Worm (Caenorhabditis elegans): ENCODE data around the gene kup-1.

Gene kup-1

DNA sequence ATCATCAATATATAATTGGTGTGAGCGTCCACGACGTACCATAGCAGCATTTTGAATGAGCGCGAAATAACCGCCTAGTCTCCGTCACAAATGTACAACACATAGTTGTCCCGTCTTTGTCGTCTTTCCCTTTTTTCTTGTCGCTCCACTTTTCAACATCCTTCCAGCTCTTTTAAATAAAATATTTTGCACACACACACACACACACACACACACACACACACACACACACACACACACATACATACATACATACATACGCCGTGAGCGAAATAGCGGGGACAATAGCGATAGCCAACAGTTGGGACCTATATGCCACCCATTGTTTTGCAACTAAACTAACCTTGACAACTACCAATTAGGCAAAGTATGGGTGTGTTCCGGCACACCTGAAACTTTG, 2.4 kb downstream of the kup-1 start:
- TF ChIP-seq Y95B8A.8 (GFP tag; IDR thresholded peaks at IDR 0.05) = no peak
- TF ChIP-seq lin-35 (GFP tag; optimal IDR thresholded peaks at IDR 0.05) = no peak
- no peak for TF ChIP-seq aptf-3 (GFP tag; IDR thresholded peaks at IDR 0.05)
- no peak for TF ChIP-seq tbp1 (GFP tag; optimal IDR thresholded peaks at IDR 0.05)
- no peak for TF ChIP-seq Y53G8AR.9 (GFP tag; conservative IDR thresholded peaks at IDR 0.05)
- no peak for TF ChIP-seq mel-28 (tag; optimal IDR thresholded peaks at IDR 0.05; ENCODE audit: borderline replicate concordance)
- no peak for TF ChIP-seq repo-1 (tag; optimal IDR thresholded peaks at IDR 0.05)
- TF ChIP-seq sdz-38 (tag; optimal IDR thresholded peaks at IDR 0.05) = no peak
- TF ChIP-seq ztf-25 (GFP tag; IDR thresholded peaks at IDR 0.05) = no peak
- TF ChIP-seq ceh-58 (GFP tag; IDR thresholded peaks at IDR 0.05) = no peak
- no peak for TF ChIP-seq tlf-1 (GFP tag; optimal IDR thresholded peaks at IDR 0.05)
- TF ChIP-seq Y53F4B.3 (GFP tag; IDR thresholded peaks at IDR 0.05) = no peak
- TF ChIP-seq aptf-2 (GFP tag; conservative IDR thresholded peaks at IDR 0.05) = no peak
- TF ChIP-seq Y67H2A.10 (GFP tag; conservative IDR thresholded peaks at IDR 0.05) = no peak
- TF ChIP-seq bed-2 (GFP tag; IDR thresholded peaks at IDR 0.05) = no peak

DNA sequence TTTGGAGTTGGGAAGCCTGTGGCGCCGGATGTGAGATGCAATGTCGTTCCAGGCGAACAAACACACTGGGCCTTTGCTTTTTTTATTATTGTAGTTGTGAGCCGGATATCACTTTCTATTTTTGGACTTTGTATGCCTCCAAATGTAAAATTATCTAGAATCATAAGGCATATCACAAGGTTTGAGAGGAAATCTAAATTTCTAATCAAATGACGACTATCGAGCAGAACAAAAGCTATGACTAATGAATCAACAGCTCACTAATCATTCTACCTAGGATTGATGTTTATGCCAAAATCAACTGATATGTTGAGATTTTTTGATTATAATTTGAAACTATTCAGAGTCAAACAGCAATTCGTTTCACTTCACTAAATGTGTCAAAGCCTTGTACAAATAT, 2.8 kb downstream of the kup-1 start:
- TF ChIP-seq nhr-120 (GFP tag; IDR thresholded peaks at IDR 0.05) (no peak), F55B11.4 (tag; optimal IDR thresholded peaks at IDR 0.05; ENCODE audit: borderline replicate concordance, insufficient read depth) (no peak), F10E7.11 (tag; optimal IDR thresholded peaks at IDR 0.05) (no peak), snpc-3.4 (tag; optimal IDR thresholded peaks at IDR 0.05) (no peak), sptf-2 (GFP tag; optimal IDR thresholded peaks at IDR 0.05) (no peak), xnd-1 (tag; optimal IDR thresholded peaks at IDR 0.05) (no peak), cebp-2 (GFP tag; IDR thresholded peaks at IDR 0.05) (no peak), B0336.3 (GFP tag; IDR thresholded peaks at IDR 0.05) (no peak), let-607 (tag; optimal IDR thresholded peaks at IDR 0.05) (no peak), nhr-90 (tag; optimal IDR thresholded peaks at IDR 0.05) (no peak), ztf-3 (GFP tag; optimal IDR thresholded peaks at IDR 0.05) (no peak), madf-3 (GFP tag; IDR thresholded peaks at IDR 0.05) (no peak), nhr-179 (tag; optimal IDR thresholded peaks at IDR 0.05) (no peak), attf-6 (GFP tag; IDR thresholded peaks at IDR 0.05) (no peak), ceh-91 (GFP tag; IDR thresholded peaks at IDR 0.05) (no peak), lin-54 (GFP tag; optimal IDR thresholded peaks at IDR 0.05) (no peak), lag-1 (GFP tag; IDR thresholded peaks at IDR 0.05) (no peak), dox-1 (GFP tag; IDR thresholded peaks at IDR 0.05) (no peak)

DNA sequence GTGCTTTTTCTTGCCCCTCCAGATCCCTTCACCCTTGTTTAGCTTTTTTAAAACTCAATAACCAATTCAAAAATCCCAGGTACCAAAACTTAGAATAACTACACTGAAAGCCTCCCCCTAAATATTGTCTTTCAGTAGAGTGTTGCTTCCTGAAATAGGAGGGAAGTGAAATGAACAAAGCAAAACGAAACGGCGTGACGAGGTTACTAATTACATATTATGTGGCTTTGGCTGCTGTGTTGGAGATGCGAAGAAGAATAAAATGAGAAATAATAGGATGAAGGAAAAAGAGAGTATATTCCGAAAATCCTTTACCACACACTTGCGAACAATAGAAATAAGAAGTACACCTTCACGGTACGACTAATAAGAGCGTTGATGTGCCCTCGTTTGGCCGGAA, 4.5 kb downstream of the kup-1 start:
- TF ChIP-seq Y79H2A.3 (GFP tag; conservative IDR thresholded peaks at IDR 0.05) (no peak), fkh-3 (tag; optimal IDR thresholded peaks at IDR 0.05) (no peak), madf-3 (GFP tag; IDR thresholded peaks at IDR 0.05) (peak; percentile 44; the same call in 1 of the 2 replicates)

DNA sequence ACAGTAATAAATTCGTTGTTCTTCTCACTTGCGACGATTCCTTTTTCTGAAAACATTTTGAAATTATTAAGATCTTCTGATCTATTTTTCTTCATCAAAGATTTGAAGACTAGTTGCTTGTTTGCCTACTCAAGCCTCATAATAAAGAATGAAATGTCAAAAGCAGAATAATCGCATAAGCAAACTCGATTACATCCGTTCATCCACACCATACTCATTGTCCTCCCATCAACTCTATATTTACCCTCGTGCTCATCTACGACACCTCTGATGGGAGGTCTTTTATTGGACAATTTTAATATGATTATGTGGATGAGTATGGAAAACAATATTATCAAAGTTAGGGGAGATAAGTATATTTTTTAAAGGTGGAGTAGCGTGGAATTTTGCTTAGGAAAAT, 6.8 kb downstream of the kup-1 start:
- no peak for TF ChIP-seq madf-3 (GFP tag; IDR thresholded peaks at IDR 0.05)
- no peak for TF ChIP-seq nhr-27 (tag; optimal IDR thresholded peaks at IDR 0.05)
- no peak for TF ChIP-seq sea-2 (GFP tag; IDR thresholded peaks at IDR 0.05)
- TF ChIP-seq T26A5.8 (tag; optimal IDR thresholded peaks at IDR 0.05) = no peak
- no peak for TF ChIP-seq snpc-1.3 (tag; optimal IDR thresholded peaks at IDR 0.05; ENCODE audit: insufficient read depth)
- TF ChIP-seq him-1 (tag; optimal IDR thresholded peaks at IDR 0.05) = no peak
- no peak for TF ChIP-seq cebp-1 (GFP tag; IDR thresholded peaks at IDR 0.05)
- TF ChIP-seq cebp-1 (tag; optimal IDR thresholded peaks at IDR 0.05) = no peak
- no peak for TF ChIP-seq ekl-4 (GFP tag; IDR thresholded peaks at IDR 0.05)
- no peak for TF ChIP-seq fkh-3 (tag; optimal IDR thresholded peaks at IDR 0.05)
- no peak for TF ChIP-seq nfya-2 (GFP tag; IDR thresholded peaks at IDR 0.05)
- TF ChIP-seq mxl-1 (tag; optimal IDR thresholded peaks at IDR 0.05) = no peak
- no peak for TF ChIP-seq aptf-2 (GFP tag; conservative IDR thresholded peaks at IDR 0.05)
- TF ChIP-seq F37B4.10 (GFP tag; IDR thresholded peaks at IDR 0.05) = no peak
- no peak for TF ChIP-seq athp-1 (tag; optimal IDR thresholded peaks at IDR 0.05)
- no peak for TF ChIP-seq F33H1.4 (GFP tag; IDR thresholded peaks at IDR 0.05)

Measured in whole organism, young adult.